Worm (Caenorhabditis elegans) whole organism, mixed stage, embryonic: ENCODE results near the gene doxa-1.

Source experiments
- M03D4.4 ChIP-seq: sonication (generic microtip); optimal IDR thresholded peaks from 2 replicates; lab custom pipeline; 2017; ENCODE audit warnings: mild to moderate bottlenecking, missing genetic modification characterization, missing compliant biosample characterization
- bed-3 ChIP-seq: fragments of 200-800 bp; sonication (Bioruptor generic); optimal IDR thresholded peaks from 3 replicates; lab custom pipeline; 2018; ENCODE audit warnings: mild to moderate bottlenecking, missing genetic modification characterization, moderate library complexity, missing compliant biosample characterization
- blmp-1 ChIP-seq: fragments of 150-350 bp; optimal IDR thresholded peaks from 2 replicates; lab custom pipeline; 2014; ENCODE audit warnings: missing biosample characterization, missing genetic modification characterization
- ceh-39 ChIP-seq: fragments of 150-350 bp; optimal IDR thresholded peaks from 2 replicates; lab custom pipeline; 2014; ENCODE audit warnings: missing biosample characterization, missing genetic modification characterization
- ceh-43 ChIP-seq: fragments of 200-800 bp; sonication (Bioruptor generic); optimal IDR thresholded peaks from 2 replicates; lab custom pipeline; 2018; ENCODE audit warnings: mild to moderate bottlenecking, missing genetic modification characterization, moderate library complexity, missing compliant biosample characterization
- ceh-83 ChIP-seq: fragments of 200-800 bp; sonication (Bioruptor generic); optimal IDR thresholded peaks from 2 replicates; lab custom pipeline; 2018; ENCODE audit warnings: mild to moderate bottlenecking, missing genetic modification characterization, missing compliant biosample characterization
- ces-1 ChIP-seq: fragments of 150-350 bp; optimal IDR thresholded peaks from 2 replicates; lab custom pipeline; 2014; ENCODE audit warnings: missing biosample characterization, missing genetic modification reagents, missing genetic modification characterization
- cnd-1 ChIP-seq: fragments of 200-800 bp; sonication (Bioruptor generic); optimal IDR thresholded peaks from 2 replicates; lab custom pipeline; 2018; ENCODE audit warnings: mild to moderate bottlenecking, missing genetic modification characterization, missing compliant biosample characterization
- drap-1 ChIP-seq: fragments of 200-800 bp; sonication (Bioruptor generic); optimal IDR thresholded peaks from 3 replicates; lab custom pipeline; 2018; ENCODE audit warnings: mild to moderate bottlenecking, missing genetic modification characterization, missing compliant biosample characterization
- elt-1 ChIP-seq: sonication (generic microtip); optimal IDR thresholded peaks from 2 replicates; lab custom pipeline; 2017; ENCODE audit warnings: missing genetic modification characterization, mild to moderate bottlenecking, missing compliant biosample characterization, antibody characterized with exemption, moderate library complexity, borderline replicate concordance; ENCODE audit not compliant: insufficient read depth
- elt-3 ChIP-seq: fragments of 150-350 bp; optimal IDR thresholded peaks from 2 replicates; lab custom pipeline; 2014; ENCODE audit warnings: missing biosample characterization, missing genetic modification characterization
- flh-1 ChIP-seq: fragments of 200-800 bp; sonication (Bioruptor generic); optimal IDR thresholded peaks from 2 replicates; lab custom pipeline; 2018; ENCODE audit warnings: mild to moderate bottlenecking, missing genetic modification characterization, moderate library complexity, missing compliant biosample characterization
- ham-2 ChIP-seq: fragments of 200-800 bp; sonication (Bioruptor generic); optimal IDR thresholded peaks from 2 replicates; lab custom pipeline; 2018; ENCODE audit warnings: mild to moderate bottlenecking, missing genetic modification characterization, missing compliant biosample characterization
- hlh-1 ChIP-seq: fragments of 150-350 bp; optimal IDR thresholded peaks from 2 replicates; lab custom pipeline; 2014; ENCODE audit warnings: missing biosample characterization, missing genetic modification reagents, missing genetic modification characterization
- lin-13 ChIP-seq: fragments of 150-350 bp; optimal IDR thresholded peaks from 2 replicates; lab custom pipeline; 2014; ENCODE audit warnings: missing biosample characterization, missing genetic modification characterization
- lin-32 ChIP-seq: fragments of 200-800 bp; sonication (Bioruptor generic); optimal IDR thresholded peaks from 2 replicates; lab custom pipeline; 2018; ENCODE audit warnings: mild to moderate bottlenecking, missing genetic modification characterization, missing compliant biosample characterization
- lsy-2 ChIP-seq: fragments of 150-350 bp; optimal IDR thresholded peaks from 2 replicates; lab custom pipeline; 2014; ENCODE audit warnings: missing biosample characterization, missing genetic modification characterization
- mab-5 ChIP-seq: fragments of 150-350 bp; optimal IDR thresholded peaks from 2 replicates; lab custom pipeline; 2014; ENCODE audit warnings: missing biosample characterization, missing genetic modification characterization
- mep-1 ChIP-seq: fragments of 150-350 bp; optimal IDR thresholded peaks from 2 replicates; lab custom pipeline; 2017; ENCODE audit warnings: missing biosample characterization, missing genetic modification reagents, missing genetic modification characterization, inconsistent platforms
- mls-2 ChIP-seq: sonication (generic microtip); optimal IDR thresholded peaks from 2 replicates; lab custom pipeline; 2016; ENCODE audit warnings: mild to moderate bottlenecking, missing genetic modification characterization, moderate library complexity, missing compliant biosample characterization
- nhr-12 ChIP-seq: fragments of 150-350 bp; optimal IDR thresholded peaks from 2 replicates; lab custom pipeline; 2014; ENCODE audit warnings: missing biosample characterization, missing genetic modification characterization
- nhr-2 ChIP-seq: fragments of 150-350 bp; optimal IDR thresholded peaks from 2 replicates; lab custom pipeline; 2014; ENCODE audit warnings: missing biosample characterization, missing genetic modification characterization
- nhr-237 ChIP-seq: fragments of 150-350 bp; optimal IDR thresholded peaks from 2 replicates; lab custom pipeline; 2014; ENCODE audit warnings: missing biosample characterization, missing genetic modification characterization
- nhr-28 ChIP-seq: fragments of 150-350 bp; optimal IDR thresholded peaks from 2 replicates; lab custom pipeline; 2014; ENCODE audit warnings: missing biosample characterization, missing genetic modification characterization
- nhr-76 ChIP-seq: sonication (generic microtip); optimal IDR thresholded peaks from 2 replicates; lab custom pipeline; 2017; ENCODE audit warnings: missing biosample characterization, missing genetic modification characterization
- pha-4 ChIP-seq: fragments of 150-350 bp; optimal IDR thresholded peaks from 2 replicates; lab custom pipeline; 2018; ENCODE audit warnings: missing biosample characterization, missing genetic modification reagents, missing genetic modification characterization
- sem-2 ChIP-seq: fragments of 200-800 bp; sonication (Bioruptor generic); optimal IDR thresholded peaks from 2 replicates; lab custom pipeline; 2018; ENCODE audit warnings: mild to moderate bottlenecking, missing genetic modification characterization, missing compliant biosample characterization
- snpc-4 ChIP-seq: fragments of 150-350 bp; optimal IDR thresholded peaks from 2 replicates; lab custom pipeline; 2014; ENCODE audit warnings: missing biosample characterization, missing genetic modification characterization
- sptf-1 ChIP-seq: sonication (generic microtip); optimal IDR thresholded peaks from 2 replicates; lab custom pipeline; 2017; ENCODE audit warnings: mild to moderate bottlenecking, missing genetic modification characterization, moderate library complexity, missing compliant biosample characterization
- tbx-8 ChIP-seq: fragments of 200-800 bp; sonication (Bioruptor generic); optimal IDR thresholded peaks from 2 replicates; lab custom pipeline; 2018; ENCODE audit warnings: mild to moderate bottlenecking, missing genetic modification characterization, moderate library complexity, missing compliant biosample characterization
- unc-120 ChIP-seq: sonication (generic microtip); optimal IDR thresholded peaks from 2 replicates; lab custom pipeline; 2017; ENCODE audit warnings: missing genetic modification characterization, missing compliant biosample characterization; ENCODE audit not compliant: poor library complexity, severe bottlenecking
- unc-39 ChIP-seq: fragments of 150-350 bp; optimal IDR thresholded peaks from 2 replicates; lab custom pipeline; 2014; ENCODE audit warnings: missing biosample characterization, missing genetic modification characterization
- unc-62 ChIP-seq: fragments of 150-350 bp; optimal IDR thresholded peaks from 2 replicates; lab custom pipeline; 2014; ENCODE audit warnings: missing biosample characterization, missing genetic modification reagents, missing genetic modification characterization
- zip-8 ChIP-seq: fragments of 150-350 bp; optimal IDR thresholded peaks from 2 replicates; lab custom pipeline; 2014; ENCODE audit warnings: missing biosample characterization, missing genetic modification characterization
- ztf-11 ChIP-seq: fragments of 150-350 bp; optimal IDR thresholded peaks from 2 replicates; lab custom pipeline; 2014; ENCODE audit warnings: missing biosample characterization, missing genetic modification characterization

The doxa-1 gene

ce11 chrIII:8621982-8622381 lies 41.1 kb downstream of the doxa-1 start:
- TF ChIP-seq mls-2 (tag; lab: Kevin White, UChicago) (no peak), ceh-43 (GFP tag; lab: Kevin White, UChicago) (no peak), sem-2 (no peak), snpc-4 (tag; lab: Kevin White, UChicago) (no peak), ztf-11 (tag; lab: Kevin White, UChicago) (no peak), nhr-2 (tag; lab: Kevin White, UChicago) (peak; percentile 36), lsy-2 (tag; lab: Kevin White, UChicago) (no peak), cnd-1 (tag; lab: Kevin White, UChicago) (no peak), elt-1 (no peak), hlh-1 (tag; lab: Kevin White, UChicago) (no peak), zip-8 (peak; percentile 92), nhr-28 (no peak)
- TF ChIP-seq, all 35 proteins: peak for 2

DNA sequence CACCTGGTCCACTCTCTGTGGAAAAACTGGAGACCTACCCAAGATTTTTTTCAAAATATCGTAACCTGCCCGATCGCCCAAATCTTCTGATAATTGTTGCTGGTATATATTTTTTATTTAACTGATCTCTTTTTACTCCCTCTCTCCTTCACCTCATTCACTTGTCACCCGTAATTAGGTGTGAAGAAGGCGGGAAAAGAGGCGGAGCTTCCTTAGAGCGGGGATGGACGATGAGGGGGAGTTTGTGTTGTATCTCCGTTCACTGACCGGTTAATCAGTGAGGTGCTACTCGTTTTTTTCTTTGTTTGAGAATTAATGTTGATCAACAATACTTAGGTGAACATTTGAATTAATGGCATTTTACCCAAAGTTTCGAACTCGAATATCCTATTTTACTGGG lies 41.5 kb downstream of the doxa-1 start, which contains the start of gene ceh-16:
Gene ceh-16 (plus strand): TSS at position 301 of the 400 bp plus-strand sequence.
- TF ChIP-seq nhr-12 (tag; lab: Kevin White, UChicago): no peak
- peak; percentile 76 for TF ChIP-seq nhr-2 (tag; lab: Kevin White, UChicago)

DNA sequence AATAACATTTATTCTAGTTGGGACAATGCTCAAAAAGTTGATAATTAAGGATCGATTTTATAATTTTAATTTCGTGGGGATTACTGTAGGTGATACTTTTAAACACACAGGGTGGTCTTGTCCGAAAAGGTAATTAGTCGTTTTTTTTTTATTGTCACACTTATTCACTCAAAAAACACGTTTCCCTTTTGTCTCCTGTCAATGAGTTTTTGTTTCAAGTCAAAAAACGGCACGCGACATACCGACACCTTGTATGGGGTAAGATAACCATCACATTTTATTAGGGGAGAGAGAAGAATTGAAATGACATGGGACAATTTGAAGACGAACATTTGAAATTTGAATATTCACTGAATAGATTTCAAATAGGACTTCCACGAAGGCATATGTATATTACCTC lies 44.2 kb downstream of the doxa-1 start:
- TF ChIP-seq lin-13 (tag; lab: Kevin White, UChicago) (no peak), ceh-83 (GFP tag; lab: Kevin White, UChicago) (no peak), nhr-2 (tag; lab: Kevin White, UChicago) (no peak), drap-1 (GFP tag; lab: Kevin White, UChicago) (no peak), lin-32 (GFP tag; lab: Kevin White, UChicago) (no peak), mls-2 (tag; lab: Kevin White, UChicago) (no peak), nhr-12 (tag; lab: Kevin White, UChicago) (no peak), unc-39 (tag; lab: Kevin White, UChicago) (no peak), ceh-43 (GFP tag; lab: Kevin White, UChicago) (no peak), unc-120 (tag; lab: Kevin White, UChicago) (no peak), ces-1 (GFP tag; lab: Kevin White, UChicago) (no peak), mab-5 (tag; lab: Kevin White, UChicago) (no peak), zip-8 (no peak), ceh-39 (tag; lab: Kevin White, UChicago) (no peak), sptf-1 (tag; lab: Kevin White, UChicago) (no peak)

DNA sequence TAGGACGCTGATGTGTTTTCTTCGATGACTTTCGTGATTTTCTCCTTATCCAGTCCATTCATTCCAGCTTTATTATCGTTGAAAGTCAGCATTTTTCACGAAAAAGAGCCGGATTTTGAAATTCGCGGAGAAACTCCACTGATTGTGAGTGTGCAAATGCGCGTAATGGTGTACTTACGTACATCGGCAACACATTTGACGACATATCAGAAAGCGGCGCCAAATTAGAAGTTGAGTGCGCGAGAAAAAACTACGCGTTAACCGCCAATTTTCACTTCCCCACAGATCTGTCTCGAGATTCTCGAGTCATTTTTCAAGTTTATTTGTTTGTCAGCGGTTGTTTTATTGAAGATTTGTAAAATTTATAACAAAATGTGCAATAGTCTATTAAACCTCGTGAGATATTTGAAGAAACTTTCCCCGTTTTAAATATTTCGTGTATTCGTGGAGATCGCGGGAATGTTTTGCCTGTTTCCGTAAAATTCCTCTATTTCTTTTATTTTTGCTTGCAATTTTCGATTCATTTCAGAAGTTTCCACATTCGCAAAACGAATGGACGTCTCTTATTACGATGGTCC lies 47.6 kb downstream of the doxa-1 start, which contains the start of the genes polk-1 and gpr-1:
Gene polk-1 (minus strand): TSS at position 186 of the 578 bp plus-strand sequence.
Gene gpr-1 (plus strand): TSS at position 528 of the 578 bp plus-strand sequence.
- TF ChIP-seq nhr-76 (no peak), lsy-2 (tag; lab: Kevin White, UChicago) (peak; percentile 34), lin-32 (GFP tag; lab: Kevin White, UChicago) (no peak), ztf-11 (tag; lab: Kevin White, UChicago) (no peak), unc-120 (tag; lab: Kevin White, UChicago) (no peak), mls-2 (tag; lab: Kevin White, UChicago) (no peak), ces-1 (GFP tag; lab: Kevin White, UChicago) (peak; percentile 16), pha-4 (tag; lab: Kevin White, UChicago) (no peak), nhr-28 (no peak), mep-1 (tag; lab: Kevin White, UChicago) (peak; percentile 23), mab-5 (tag; lab: Kevin White, UChicago) (no peak), nhr-2 (tag; lab: Kevin White, UChicago) (no peak)

- TF ChIP-seq M03D4.4: no peak
- no peak for TF ChIP-seq drap-1 (GFP tag; lab: Kevin White, UChicago)
- no peak for TF ChIP-seq ceh-83 (GFP tag; lab: Kevin White, UChicago)
- no peak for TF ChIP-seq mls-2 (tag; lab: Kevin White, UChicago)
- TF ChIP-seq nhr-76: no peak
- TF ChIP-seq elt-3 (tag; lab: Kevin White, UChicago): no peak
- no peak for TF ChIP-seq pha-4 (tag; lab: Kevin White, UChicago)
- TF ChIP-seq zip-8: no peak
- no peak for TF ChIP-seq lin-32 (GFP tag; lab: Kevin White, UChicago)
- TF ChIP-seq ham-2: no peak
- no peak for TF ChIP-seq sptf-1 (tag; lab: Kevin White, UChicago)
- TF ChIP-seq bed-3 (GFP tag; lab: Kevin White, UChicago): no peak
- peak; percentile 65 for TF ChIP-seq lsy-2 (tag; lab: Kevin White, UChicago)
- no peak for TF ChIP-seq flh-1 (GFP tag; lab: Kevin White, UChicago)
- TF ChIP-seq mep-1 (tag; lab: Kevin White, UChicago): peak; percentile 57
- TF ChIP-seq ztf-11 (tag; lab: Kevin White, UChicago): no peak
- no peak for TF ChIP-seq ceh-43 (GFP tag; lab: Kevin White, UChicago)
- no peak for TF ChIP-seq tbx-8 (GFP tag; lab: Kevin White, UChicago)
- no peak for TF ChIP-seq sem-2
- no peak for TF ChIP-seq elt-1
- TF ChIP-seq unc-62 (GFP tag; lab: Kevin White, UChicago): no peak
- TF ChIP-seq unc-39 (tag; lab: Kevin White, UChicago): no peak
- peak; percentile 3 for TF ChIP-seq nhr-2 (tag; lab: Kevin White, UChicago)
- no peak for TF ChIP-seq nhr-28
- no peak for TF ChIP-seq blmp-1 (tag; lab: Kevin White, UChicago)
- no peak for TF ChIP-seq unc-120 (tag; lab: Kevin White, UChicago)
- peak; percentile 82 for TF ChIP-seq ces-1 (GFP tag; lab: Kevin White, UChicago)
- no peak for TF ChIP-seq mab-5 (tag; lab: Kevin White, UChicago)
- no peak for TF ChIP-seq ceh-39 (tag; lab: Kevin White, UChicago)
- TF ChIP-seq nhr-237 (tag; lab: Kevin White, UChicago): peak; percentile 3
- TF ChIP-seq cnd-1 (tag; lab: Kevin White, UChicago): no peak
- no peak for TF ChIP-seq nhr-12 (tag; lab: Kevin White, UChicago)
- no peak for TF ChIP-seq lin-13 (tag; lab: Kevin White, UChicago)
Observed at ce11 chrIII:8630833-8631232, 49.9 kb downstream of the doxa-1 start, which contains the start of gene dnj-10. dnj-10 (plus strand) TSS chrIII:8631165.
